Worm (Caenorhabditis elegans): ENCODE data around the gene frpr-18.

DNA sequence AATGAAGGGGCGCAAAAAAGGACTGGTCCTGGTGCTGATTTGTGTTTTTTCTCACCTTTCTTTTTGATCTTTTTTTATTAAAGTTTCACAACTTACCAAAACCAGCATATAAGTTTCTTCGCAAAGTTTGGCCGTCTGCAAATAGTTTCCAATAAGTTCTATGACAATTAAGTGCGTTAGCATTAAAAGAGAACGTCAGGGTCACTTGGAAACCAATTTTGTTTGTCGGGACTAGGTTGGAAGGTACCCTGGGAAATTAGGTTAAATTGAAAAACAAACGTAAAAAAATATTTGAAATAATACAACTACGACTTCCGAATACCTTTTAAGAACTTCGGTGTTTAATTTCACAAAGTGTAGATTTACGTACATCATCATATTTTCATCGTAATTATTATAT, 8.5 kb downstream of the frpr-18 start:
- TF ChIP-seq skn-1 (tag; optimal IDR thresholded peaks at IDR 0.05) (no peak), hmg-1.1 (GFP tag; IDR thresholded peaks at IDR 0.05) (no peak), egl-27 (tag; optimal IDR thresholded peaks at IDR 0.05) (no peak)

All from whole organism, L4 larva.